Worm (Caenorhabditis elegans): ENCODE measurements around the gene F09E10.6.

- TF ChIP-seq lir-1 (GFP tag; conservative IDR thresholded peaks at IDR 0.05) (no peak), lin-35 (GFP tag; optimal IDR thresholded peaks at IDR 0.05) (no peak), F23B12.7 (tag; optimal IDR thresholded peaks at IDR 0.05; ENCODE audit: insufficient read depth) (no peak), ztf-26 (tag; optimal IDR thresholded peaks at IDR 0.05) (no peak), hmg-1.2 (GFP tag; IDR thresholded peaks at IDR 0.05) (no peak), snpc-4 (GFP tag; optimal IDR thresholded peaks at IDR 0.05) (no peak), snpc-4 (tag; optimal IDR thresholded peaks at IDR 0.05) (no peak), unc-130 (GFP tag; optimal IDR thresholded peaks at IDR 0.05) (no peak), Y79H2A.3 (GFP tag; conservative IDR thresholded peaks at IDR 0.05) (no peak), F49E8.2 (tag; optimal IDR thresholded peaks at IDR 0.05; ENCODE audit: insufficient read depth) (no peak)
These were observed 29.9 kb upstream of the F09E10.6 start for ce11 chrX:1527338-1527737.

Data from whole organism, young adult.